Worm (Caenorhabditis elegans): ENCODE measurements around the gene K10B4.1.

K10B4.1 gene

DNA sequence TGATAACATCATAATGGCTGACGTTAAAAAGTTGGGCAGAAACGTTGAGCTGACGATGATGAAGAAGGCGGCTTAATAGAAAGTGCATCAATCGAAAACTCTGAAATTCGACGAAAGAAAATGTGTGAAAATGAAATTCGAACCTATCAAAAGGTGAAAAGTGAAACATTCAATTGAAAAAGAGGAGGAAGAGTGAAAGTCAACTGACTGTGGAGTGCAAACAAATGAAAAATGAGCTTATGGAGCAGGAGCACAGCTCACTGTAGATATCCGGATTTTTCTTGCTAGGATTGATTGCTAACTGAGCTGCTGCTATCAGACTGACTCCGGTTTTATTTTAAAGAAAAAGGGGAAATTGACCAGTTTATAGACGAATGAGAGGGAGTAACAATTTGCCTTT is 14.1 kb upstream of the K10B4.1 start, which contains the start of gene K10B4.3:
Gene K10B4.3 (minus strand): TSS at position 101 of the 400 bp plus-strand sequence.
- no peak for TF ChIP-seq ceh-36 (tag; optimal IDR thresholded peaks at IDR 0.05)
- TF ChIP-seq sea-1 (GFP tag; conservative IDR thresholded peaks at IDR 0.05): no peak
- no peak for TF ChIP-seq B0310.2 (tag; optimal IDR thresholded peaks at IDR 0.05)
- no peak for TF ChIP-seq pes-1 (GFP tag; IDR thresholded peaks at IDR 0.05)
- TF ChIP-seq tbx-11 (GFP tag; IDR thresholded peaks at IDR 0.05): no peak
- TF ChIP-seq tbx-37 (GFP tag; conservative IDR thresholded peaks at IDR 0.05): no peak
- no peak for TF ChIP-seq hmbx-1 (tag; optimal IDR thresholded peaks at IDR 0.05)
- no peak for TF ChIP-seq flt-1 (GFP tag; IDR thresholded peaks at IDR 0.05)
- TF ChIP-seq tra-4 (tag; optimal IDR thresholded peaks at IDR 0.05): no peak
- no peak for TF ChIP-seq ets-7 (tag; optimal IDR thresholded peaks at IDR 0.05)
- TF ChIP-seq hmg-4 (GFP tag; optimal IDR thresholded peaks at IDR 0.05): no peak

DNA sequence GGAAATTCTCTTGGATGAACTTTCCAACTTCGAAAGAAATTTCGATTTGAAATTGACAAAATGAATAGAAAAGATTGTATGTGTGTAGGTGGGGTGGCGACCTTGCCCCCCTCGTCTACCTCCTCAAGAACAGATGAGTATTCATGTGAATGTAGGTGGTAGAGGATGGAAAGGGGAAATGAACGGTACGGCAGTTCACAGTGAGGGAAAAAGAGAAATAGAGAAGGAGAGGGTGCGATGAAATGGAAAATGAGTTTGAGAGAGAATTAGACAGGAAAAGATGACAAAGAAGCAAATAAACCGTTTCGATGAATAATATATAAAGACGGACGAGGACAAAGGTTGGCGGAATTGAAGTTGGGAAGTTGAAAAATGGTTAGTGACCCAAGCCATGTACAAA is 13.3 kb upstream of the K10B4.1 start:
- TF ChIP-seq tbx-37 (GFP tag; conservative IDR thresholded peaks at IDR 0.05) (no peak), F13C5.2 (tag; optimal IDR thresholded peaks at IDR 0.05) (no peak), scrt-1 (GFP tag; IDR thresholded peaks at IDR 0.05) (no peak)

DNA sequence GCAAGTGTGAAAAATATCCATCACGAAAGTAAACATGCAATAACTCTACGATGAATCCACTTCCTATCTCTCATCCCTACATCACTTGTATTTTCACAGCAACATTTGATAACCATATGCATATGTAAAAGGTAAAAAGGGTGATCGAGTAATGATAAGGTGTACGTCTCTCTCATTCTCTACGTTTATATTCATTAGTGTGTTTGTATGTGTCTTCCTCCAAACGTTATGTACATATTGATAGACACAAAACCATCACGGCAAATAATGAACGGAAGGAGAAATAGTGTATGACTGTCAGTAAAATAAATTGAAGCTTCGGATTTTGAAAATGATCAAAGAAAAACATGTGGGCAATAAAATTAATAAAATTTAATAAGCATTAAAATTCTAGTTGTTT is 12.8 kb upstream of the K10B4.1 start:
- TF ChIP-seq hmbx-1 (tag; optimal IDR thresholded peaks at IDR 0.05): no peak
- TF ChIP-seq tbx-37 (GFP tag; conservative IDR thresholded peaks at IDR 0.05): no peak
- TF ChIP-seq ceh-36 (tag; optimal IDR thresholded peaks at IDR 0.05): no peak
- TF ChIP-seq ets-7 (tag; optimal IDR thresholded peaks at IDR 0.05): no peak
- no peak for TF ChIP-seq ceh-13 (GFP tag; optimal IDR thresholded peaks at IDR 0.05)

DNA sequence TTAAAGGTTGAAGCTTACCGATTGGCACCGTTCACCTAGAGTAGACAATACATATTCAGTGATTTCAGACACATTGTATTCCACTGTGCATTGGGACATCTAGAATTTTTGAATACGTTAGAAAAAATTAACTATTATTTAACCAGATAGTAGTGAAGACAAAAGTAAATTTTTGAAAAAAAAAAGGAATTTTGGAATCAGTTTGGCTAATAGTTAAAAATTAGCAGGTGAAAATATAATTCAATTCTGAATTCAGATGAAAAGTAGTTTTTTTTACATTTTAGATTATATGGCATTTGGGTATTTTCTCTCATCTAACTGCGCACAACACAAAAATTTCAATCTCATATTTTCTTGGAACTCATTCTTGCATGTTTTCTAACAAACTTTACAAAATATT is 10.4 kb upstream of the K10B4.1 start, which contains the start of gene nmur-2:
Gene nmur-2 (minus strand): TSS at position 101 of the 400 bp plus-strand sequence.
- no peak for TF ChIP-seq tbx-37 (GFP tag; conservative IDR thresholded peaks at IDR 0.05)
- no peak for TF ChIP-seq sea-1 (GFP tag; conservative IDR thresholded peaks at IDR 0.05)
- TF ChIP-seq hnd-1 (tag; optimal IDR thresholded peaks at IDR 0.05): no peak
- TF ChIP-seq pes-1 (GFP tag; IDR thresholded peaks at IDR 0.05): no peak
- TF ChIP-seq tbx-11 (GFP tag; IDR thresholded peaks at IDR 0.05): no peak
- no peak for TF ChIP-seq tra-4 (tag; optimal IDR thresholded peaks at IDR 0.05)

DNA sequence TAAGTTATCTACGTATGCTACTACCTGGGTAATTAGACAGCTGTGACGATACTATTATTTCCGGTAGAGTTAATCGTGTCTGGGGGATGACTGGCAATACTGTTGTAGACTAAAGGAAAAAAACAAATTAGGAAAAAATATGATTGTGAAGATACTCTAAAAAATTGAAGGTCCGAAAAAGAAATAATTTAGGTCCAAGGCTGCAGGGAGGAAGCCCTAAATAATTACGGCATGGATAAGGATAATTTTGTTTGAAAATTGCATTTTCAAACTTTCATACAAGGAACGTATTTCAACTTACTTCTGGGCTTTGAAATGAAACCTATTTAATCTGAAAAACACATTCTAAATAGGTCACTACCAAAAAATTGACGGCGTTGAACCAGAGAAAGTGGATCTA is 6.3 kb upstream of the K10B4.1 start, which contains the start of gene srd-3:
Gene srd-3 (minus strand): TSS at position 101 of the 400 bp plus-strand sequence.
- no peak for TF ChIP-seq ama-1 (optimal IDR thresholded peaks at IDR 0.05)
- TF ChIP-seq hmbx-1 (tag; optimal IDR thresholded peaks at IDR 0.05): no peak
- no peak for TF ChIP-seq ceh-36 (tag; optimal IDR thresholded peaks at IDR 0.05)
- no peak for TF ChIP-seq B0310.2 (tag; optimal IDR thresholded peaks at IDR 0.05)
- no peak for TF ChIP-seq tbx-11 (GFP tag; IDR thresholded peaks at IDR 0.05)
- TF ChIP-seq ceh-13 (GFP tag; optimal IDR thresholded peaks at IDR 0.05): no peak
- TF ChIP-seq ets-7 (tag; optimal IDR thresholded peaks at IDR 0.05): no peak
- no peak for TF ChIP-seq F13C5.2 (tag; optimal IDR thresholded peaks at IDR 0.05)
- TF ChIP-seq tra-4 (tag; optimal IDR thresholded peaks at IDR 0.05): no peak
- no peak for TF ChIP-seq scrt-1 (GFP tag; IDR thresholded peaks at IDR 0.05)
- no peak for TF ChIP-seq hmg-4 (GFP tag; optimal IDR thresholded peaks at IDR 0.05)
- TF ChIP-seq aly-1 (tag; optimal IDR thresholded peaks at IDR 0.05): no peak
- TF ChIP-seq sea-1 (GFP tag; conservative IDR thresholded peaks at IDR 0.05): no peak
- TF ChIP-seq tbx-37 (GFP tag; conservative IDR thresholded peaks at IDR 0.05): no peak
- no peak for TF ChIP-seq flt-1 (GFP tag; IDR thresholded peaks at IDR 0.05)
- no peak for TF ChIP-seq pes-1 (GFP tag; IDR thresholded peaks at IDR 0.05)
- no peak for TF ChIP-seq hnd-1 (tag; optimal IDR thresholded peaks at IDR 0.05)

DNA sequence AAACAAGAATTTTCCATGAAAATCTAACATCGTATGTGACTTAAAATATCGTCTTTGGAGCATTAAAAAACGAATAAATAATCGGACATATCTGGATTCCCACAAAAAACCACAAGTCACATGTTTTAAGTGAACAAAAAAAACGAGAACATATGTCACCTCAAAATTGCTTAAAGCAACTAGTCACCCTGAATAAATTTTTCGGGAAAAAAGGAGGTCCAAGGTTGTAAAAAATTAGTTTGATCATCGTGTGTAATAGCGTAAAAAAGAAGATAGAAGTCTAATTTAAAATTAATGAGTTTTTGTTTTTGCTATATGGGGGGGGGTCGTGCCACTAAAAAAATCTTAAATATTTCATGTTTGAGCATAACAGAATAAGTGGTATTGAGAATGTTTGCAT is 5.5 kb upstream of the K10B4.1 start:
- TF ChIP-seq F13C5.2 (tag; optimal IDR thresholded peaks at IDR 0.05) (no peak), ceh-36 (tag; optimal IDR thresholded peaks at IDR 0.05) (no peak), B0310.2 (tag; optimal IDR thresholded peaks at IDR 0.05) (no peak), ceh-13 (GFP tag; optimal IDR thresholded peaks at IDR 0.05) (no peak)

DNA sequence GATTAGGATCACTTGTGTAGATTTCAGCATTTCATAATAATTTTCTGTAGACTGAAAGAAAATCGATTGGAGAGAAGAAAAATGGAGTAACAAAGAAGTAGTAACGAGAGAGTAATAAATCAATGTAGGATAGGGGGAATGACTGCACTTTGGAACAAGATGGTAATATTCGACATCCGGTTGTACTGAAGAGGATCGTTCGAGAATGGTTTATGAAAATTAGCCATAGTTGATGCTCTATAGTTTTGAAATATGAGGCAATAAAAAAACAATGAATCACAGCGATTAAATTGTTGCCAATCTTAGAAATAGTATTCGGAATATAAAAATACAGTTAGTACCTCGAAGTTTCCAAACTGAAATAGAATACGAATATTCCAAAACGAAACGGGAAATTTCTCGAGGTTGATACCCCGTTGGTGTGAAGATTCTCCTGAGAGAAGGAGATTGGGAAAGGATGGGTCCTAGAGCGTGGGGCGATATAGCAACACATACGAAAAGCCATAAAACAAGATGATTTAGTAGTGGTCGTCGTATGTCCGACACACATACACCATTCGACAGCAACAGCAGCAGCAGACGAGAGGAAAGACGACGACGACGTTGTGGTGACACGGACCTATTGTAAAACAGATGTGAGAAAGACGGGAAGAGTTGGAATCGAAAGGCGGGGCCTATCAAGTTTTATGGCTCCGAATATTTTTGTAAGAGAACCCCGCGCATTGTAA is 1.6 kb upstream of the K10B4.1 start, which contains the start of gene cwn-1:
Gene cwn-1 (minus strand): TSS at position 51 of the 728 bp plus-strand sequence.
- TF ChIP-seq ets-7 (tag; optimal IDR thresholded peaks at IDR 0.05): no peak
- no peak for TF ChIP-seq ceh-13 (GFP tag; optimal IDR thresholded peaks at IDR 0.05)
- TF ChIP-seq hmg-4 (GFP tag; optimal IDR thresholded peaks at IDR 0.05): no peak
- no peak for TF ChIP-seq hnd-1 (tag; optimal IDR thresholded peaks at IDR 0.05)

DNA sequence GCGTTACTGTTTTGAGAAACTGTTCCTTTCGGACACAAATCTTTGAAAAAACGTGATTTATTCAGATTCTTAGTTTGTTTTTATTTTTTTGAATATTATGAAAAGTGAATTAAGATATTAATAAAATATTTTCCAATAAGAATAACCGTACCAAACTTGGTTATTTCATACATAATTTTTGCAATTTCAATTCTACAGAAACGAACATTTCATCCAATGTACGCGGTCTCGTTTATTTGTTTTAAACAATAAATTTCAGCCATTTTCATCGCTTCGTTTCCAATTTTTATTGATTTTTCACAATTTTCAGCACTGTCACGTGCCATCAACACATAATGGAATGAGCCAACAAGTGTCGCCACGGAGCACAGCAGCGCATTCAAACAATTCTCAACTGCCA is 11.7 kb downstream of the K10B4.1 start, which contains the start of gene T25D3.4:
Gene T25D3.4 (plus strand): TSS at position 301 of the 400 bp plus-strand sequence.
- no peak for TF ChIP-seq ets-7 (tag; optimal IDR thresholded peaks at IDR 0.05)
- no peak for TF ChIP-seq B0310.2 (tag; optimal IDR thresholded peaks at IDR 0.05)
- TF ChIP-seq F13C5.2 (tag; optimal IDR thresholded peaks at IDR 0.05): no peak
- TF ChIP-seq tbx-11 (GFP tag; IDR thresholded peaks at IDR 0.05): no peak
- TF ChIP-seq hmbx-1 (tag; optimal IDR thresholded peaks at IDR 0.05): no peak
- TF ChIP-seq tbx-37 (GFP tag; conservative IDR thresholded peaks at IDR 0.05): no peak

DNA sequence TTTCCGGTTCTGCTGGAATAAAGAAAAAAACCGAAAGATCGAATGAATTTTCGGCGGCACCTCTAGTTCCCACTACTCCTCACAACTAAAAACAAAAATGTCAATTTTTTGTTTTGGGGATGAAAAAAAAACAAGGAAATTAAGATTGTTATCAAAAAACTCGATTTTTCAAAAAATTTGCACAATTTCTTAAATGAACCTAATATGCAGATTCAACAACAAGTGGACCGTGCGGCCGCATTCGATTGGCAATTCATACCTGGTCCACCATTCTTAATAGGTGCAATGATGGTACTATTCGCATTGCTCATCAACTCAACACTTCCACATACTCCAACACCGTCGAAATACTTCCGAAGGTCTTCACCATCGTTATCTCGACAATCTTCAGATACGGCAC is 16.2 kb downstream of the K10B4.1 start:
- TF ChIP-seq pes-1 (GFP tag; IDR thresholded peaks at IDR 0.05): no peak
- no peak for TF ChIP-seq ama-1 (optimal IDR thresholded peaks at IDR 0.05)
- TF ChIP-seq hnd-1 (tag; optimal IDR thresholded peaks at IDR 0.05): no peak
- TF ChIP-seq scrt-1 (GFP tag; IDR thresholded peaks at IDR 0.05): no peak
- TF ChIP-seq ets-7 (tag; optimal IDR thresholded peaks at IDR 0.05): no peak

All from whole organism, early embryonic.